Fruit fly (Drosophila melanogaster): ENCODE data around the gene Klp98A.

Gene Klp98A

dm6 chr3R:27593174-27593573, 34.2 kb upstream of the Klp98A start:
- no peak for TF ChIP-seq Dek (tag; optimal IDR thresholded peaks at IDR 0.05)
- TF ChIP-seq toy (GFP tag; IDR thresholded peaks at IDR 0.05): no peak
- TF ChIP-seq lbe (GFP tag; optimal IDR thresholded peaks at IDR 0.05): peak; percentile 62
- TF ChIP-seq vfl (GFP tag; optimal IDR thresholded peaks at IDR 0.05): no peak

dm6 chr3R:27582634-27583181, 23.8 kb upstream of the Klp98A start, which contains the start of gene pins:
Gene pins, plus strand, starts transcription at chr3R:27582840.
- TF ChIP-seq CG17912 (GFP tag; optimal IDR thresholded peaks at IDR 0.05) (no peak), CG15601 (tag; optimal IDR thresholded peaks at IDR 0.05) (no peak), Max (GFP tag; optimal IDR thresholded peaks at IDR 0.05) (no peak), Hr3 (GFP tag; optimal IDR thresholded peaks at IDR 0.05) (no peak), pzg (GFP tag; optimal IDR thresholded peaks at IDR 0.05) (peak; percentile 36), Vsx1 (GFP tag; optimal IDR thresholded peaks at IDR 0.05) (peak; percentile 4), toy (GFP tag; IDR thresholded peaks at IDR 0.05) (no peak), Opbp (GFP tag; IDR thresholded peaks at IDR 0.05; ENCODE audit: partially characterized antibody) (no peak), CG33213 (GFP tag; optimal IDR thresholded peaks at IDR 0.05) (no peak), dan (GFP tag; IDR thresholded peaks at IDR 0.05) (no peak), CG17802 (tag; optimal IDR thresholded peaks at IDR 0.05) (no peak), chinmo (GFP tag; IDR thresholded peaks at IDR 0.05; ENCODE audit: partially characterized antibody) (no peak), Dip2 (GFP tag; IDR thresholded peaks at IDR 0.05) (no peak), Mrtf (GFP tag; IDR thresholded peaks at IDR 0.05) (no peak), CG7357 (GFP tag; IDR thresholded peaks at IDR 0.05) (no peak), gce (GFP tag; IDR thresholded peaks at IDR 0.05) (no peak), fd102C (GFP tag; optimal IDR thresholded peaks at IDR 0.05) (no peak), Scr (GFP tag; IDR thresholded peaks at IDR 0.05; ENCODE audit: partially characterized antibody) (peak; percentile 16; the same call in 1 of the 2 replicates), CG14710 (tag; optimal IDR thresholded peaks at IDR 0.05) (no peak), CG10147 (GFP tag; optimal IDR thresholded peaks at IDR 0.05) (no peak), Lpt (GFP tag; optimal IDR thresholded peaks at IDR 0.05) (no peak), CG18262 (tag; optimal IDR thresholded peaks at IDR 0.05) (no peak), CG9797 (GFP tag; optimal IDR thresholded peaks at IDR 0.05) (peak; percentile 28), CG10267 (tag; optimal IDR thresholded peaks at IDR 0.05) (no peak), kay (GFP tag; optimal IDR thresholded peaks at IDR 0.05) (peak; percentile 37), ase (GFP tag; IDR thresholded peaks at IDR 0.05) (no peak), CG11560 (tag; IDR thresholded peaks at IDR 0.05) (no peak), Myb (GFP tag; optimal IDR thresholded peaks at IDR 0.05) (peak; percentile 74), da (GFP tag; optimal IDR thresholded peaks at IDR 0.05) (no peak), CG13624 (GFP tag; optimal IDR thresholded peaks at IDR 0.05) (no peak), CG17829 (tag; optimal IDR thresholded peaks at IDR 0.05) (no peak), mld (GFP tag; IDR thresholded peaks at IDR 0.05; ENCODE audit: partially characterized antibody) (no peak), CG7963 (GFP tag; IDR thresholded peaks at IDR 0.05; ENCODE audit: partially characterized antibody) (0 out of 3 replicates have a peak, but pooled peaks have one; percentile 36), CG13775 (GFP tag; optimal IDR thresholded peaks at IDR 0.05) (no peak), CG9876 (GFP tag; optimal IDR thresholded peaks at IDR 0.05) (no peak), gcm (GFP tag; optimal IDR thresholded peaks at IDR 0.05) (no peak), Doc2 (GFP tag; IDR thresholded peaks at IDR 0.05) (no peak), CG18619 (GFP tag; optimal IDR thresholded peaks at IDR 0.05) (no peak), sc (optimal IDR thresholded peaks at IDR 0.05) (no peak), sc (GFP tag; optimal IDR thresholded peaks at IDR 0.05) (no peak), CG4707 (GFP tag; optimal IDR thresholded peaks at IDR 0.05) (no peak), hkb (optimal IDR thresholded peaks at IDR 0.05) (no peak), hkb (GFP tag; IDR thresholded peaks at IDR 0.05) (no peak), MBD-R2 (GFP tag; IDR thresholded peaks at IDR 0.05) (peak; percentile 41), CG13287 (GFP tag; IDR thresholded peaks at IDR 0.05; ENCODE audit: partially characterized antibody) (no peak), CG16815 (GFP tag; optimal IDR thresholded peaks at IDR 0.05) (no peak)
